Fruit fly (Drosophila melanogaster) whole organism: Measurements from ENCODE around the gene CG13284.

Experiments
- CG8478 ChIP-seq: fragments of >200 bp; optimal IDR thresholded peaks from 2 replicates; lab custom pipeline; 2018; ENCODE audit warnings: inconsistent platforms
- Dll ChIP-seq: fragments of >200 bp; optimal IDR thresholded peaks from 2 replicates; lab custom pipeline; 2017
- EcR ChIP-seq, 2 experiments: fragments of >200 bp; optimal IDR thresholded peaks; 2 replicates each; lab custom pipeline; 2017; ENCODE audit warnings: missing biosample characterization in 2 of 2, missing genetic modification characterization in 2 of 2, missing genetic modification reagents in 2 of 2
- pan ChIP-seq: fragments of >200 bp; optimal IDR thresholded peaks from 2 replicates; lab custom pipeline; 2017
- psq ChIP-seq: fragments of >200 bp; optimal IDR thresholded peaks from 2 replicates; lab custom pipeline; 2017
- usp ChIP-seq: fragments of >200 bp; optimal IDR thresholded peaks from 2 replicates; lab custom pipeline; 2017; ENCODE audit warnings: missing biosample characterization, missing genetic modification characterization, mixed read lengths

DNA sequence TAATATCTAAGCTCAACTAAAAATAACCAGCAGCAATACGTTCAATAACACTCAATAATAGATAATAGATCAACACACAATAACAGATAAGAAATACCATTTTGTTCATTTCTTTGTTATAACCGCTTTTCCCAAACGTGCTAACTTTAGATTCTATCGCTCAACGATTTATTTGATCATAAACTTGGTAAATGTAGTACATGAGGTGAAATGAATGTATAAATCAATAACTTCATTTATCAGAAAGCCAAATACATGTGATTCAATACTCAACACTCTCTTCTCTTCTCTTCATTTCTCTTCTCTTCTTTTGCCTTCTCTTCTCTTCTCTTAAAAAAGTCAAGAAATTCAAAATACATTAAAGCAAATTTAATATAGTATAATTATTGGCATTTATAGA, 9.1 kb upstream of the CG13284 start:
- TF ChIP-seq psq (no peak), CG8478 (no peak), EcR (GFP tag; optimal IDR thresholded peaks at IDR 0.05; lab: Kevin White, UChicago) (no peak), pan (no peak), usp (GFP tag; lab: Kevin White, UChicago) (no peak), Dll (lab: Kevin White, UChicago) (no peak)
